Fruit fly (Drosophila melanogaster) ovary, adult (tissue): ENCODE results near the gene Aef1.

Experiments
- CG17801 ChIP-seq: fragments of 200-800 bp; optimal IDR thresholded peaks from 2 replicates; lab custom pipeline; 2019; ENCODE audit warnings: missing biosample characterization, mild to moderate bottlenecking, missing genetic modification characterization, moderate library complexity; ENCODE audit not compliant: partially characterized antibody

Aef1 gene

dm6 chr3L:21433098-21433497 lies at the start of gene Aef1, which contains the start of gene barc:
TSS of gene Aef1 (plus strand) at chr3L:21433422.
TSS of gene barc (minus strand) at chr3L:21433134.
- TF ChIP-seq CG17801 (GFP tag; lab: Kevin White, UChicago): peak; percentile 31

- no peak for TF ChIP-seq CG17801 (GFP tag; lab: Kevin White, UChicago)
These were observed 49.8 kb upstream of the Aef1 start for dm6 chr3L:21383440-21383839.

dm6 chr3L:21385699-21386098 lies 47.5 kb upstream of the Aef1 start:
- no peak for TF ChIP-seq CG17801 (GFP tag; lab: Kevin White, UChicago)

- no peak for TF ChIP-seq CG17801 (GFP tag; lab: Kevin White, UChicago)
These were observed 46.3 kb upstream of the Aef1 start for dm6 chr3L:21386917-21387316.

dm6 chr3L:21388824-21389223 lies 44.4 kb upstream of the Aef1 start:
- TF ChIP-seq CG17801 (GFP tag; lab: Kevin White, UChicago): peak; percentile 24

dm6 chr3L:21389758-21390157 lies 43.5 kb upstream of the Aef1 start:
- peak; percentile 44 for TF ChIP-seq CG17801 (GFP tag; lab: Kevin White, UChicago)

- TF ChIP-seq CG17801 (GFP tag; lab: Kevin White, UChicago): no peak
These were observed 42.8 kb upstream of the Aef1 start for dm6 chr3L:21390431-21390830.

- no peak for TF ChIP-seq CG17801 (GFP tag; lab: Kevin White, UChicago)
These were observed 35.1 kb upstream of the Aef1 start for dm6 chr3L:21398156-21398555.

- no peak for TF ChIP-seq CG17801 (GFP tag; lab: Kevin White, UChicago)
These were observed 33.0 kb upstream of the Aef1 start for dm6 chr3L:21400206-21400605.

dm6 chr3L:21402552-21402951 lies 30.7 kb upstream of the Aef1 start:
- TF ChIP-seq CG17801 (GFP tag; lab: Kevin White, UChicago): no peak

- no peak for TF ChIP-seq CG17801 (GFP tag; lab: Kevin White, UChicago)
These were observed 26.6 kb upstream of the Aef1 start, which contains the start of gene sa for dm6 chr3L:21406638-21407037. TSS of gene sa (minus strand) at chr3L:21406738.

dm6 chr3L:21412140-21412539 lies 21.1 kb upstream of the Aef1 start:
- TF ChIP-seq CG17801 (GFP tag; lab: Kevin White, UChicago): no peak

- TF ChIP-seq CG17801 (GFP tag; lab: Kevin White, UChicago): no peak
These were observed 18.9 kb upstream of the Aef1 start for dm6 chr3L:21414331-21414730.

dm6 chr3L:21416921-21417447 lies 16.2 kb upstream of the Aef1 start:
- TF ChIP-seq CG17801 (GFP tag; lab: Kevin White, UChicago): no peak

dm6 chr3L:21417884-21418536 lies 15.2 kb upstream of the Aef1 start:
- TF ChIP-seq CG17801 (GFP tag; lab: Kevin White, UChicago): no peak

dm6 chr3L:21427490-21427889 lies 5.7 kb upstream of the Aef1 start, which contains the start of gene CG33288:
TSS of gene CG33288 (plus strand) at chr3L:21427790.
- no peak for TF ChIP-seq CG17801 (GFP tag; lab: Kevin White, UChicago)
